Worm (Caenorhabditis elegans) whole organism, dauer: Measurements from ENCODE around the gene F53F1.3.

Experiments used
- unc-62 ChIP-seq: sonication (generic microtip); optimal IDR thresholded peaks from 2 replicates; lab custom pipeline; 2017; ENCODE audit warnings: missing biosample characterization, missing genetic modification reagents, missing genetic modification characterization

F53F1.3 gene

ce11 chrV:13385798-13386197, 22.2 kb upstream of the F53F1.3 start, which contains the start of gene gcy-34:
TSS of gene gcy-34 (minus strand) at chrV:13385898.
- no peak for TF ChIP-seq unc-62 (GFP tag; lab: Kevin White, UChicago)

- no peak for TF ChIP-seq unc-62 (GFP tag; lab: Kevin White, UChicago)
Observed at ce11 chrV:13387472-13387871, 20.6 kb upstream of the F53F1.3 start.

- no peak for TF ChIP-seq unc-62 (GFP tag; lab: Kevin White, UChicago)
Observed at ce11 chrV:13388961-13389360, 19.1 kb upstream of the F53F1.3 start.

ce11 chrV:13389454-13389853, 18.6 kb upstream of the F53F1.3 start:
- TF ChIP-seq unc-62 (GFP tag; lab: Kevin White, UChicago), result no peak

ce11 chrV:13390936-13391335, 17.1 kb upstream of the F53F1.3 start:
- TF ChIP-seq unc-62 (GFP tag; lab: Kevin White, UChicago), result no peak

ce11 chrV:13391378-13392258, 16.4 kb upstream of the F53F1.3 start, which contains the start of gene somi-1:
TSS of gene somi-1 (minus strand) at chrV:13391395.
- TF ChIP-seq unc-62 (GFP tag; lab: Kevin White, UChicago), result no peak

- TF ChIP-seq unc-62 (GFP tag; lab: Kevin White, UChicago), result no peak
Observed at ce11 chrV:13393333-13393803, 14.7 kb upstream of the F53F1.3 start.

ce11 chrV:13394968-13395367, 13.1 kb upstream of the F53F1.3 start:
- no peak for TF ChIP-seq unc-62 (GFP tag; lab: Kevin White, UChicago)

ce11 chrV:13396426-13396825, 11.6 kb upstream of the F53F1.3 start:
- no peak for TF ChIP-seq unc-62 (GFP tag; lab: Kevin White, UChicago)

- TF ChIP-seq unc-62 (GFP tag; lab: Kevin White, UChicago), result no peak
Observed at ce11 chrV:13401669-13402068, 6.4 kb upstream of the F53F1.3 start.

ce11 chrV:13402524-13402923, 5.5 kb upstream of the F53F1.3 start:
- no peak for TF ChIP-seq unc-62 (GFP tag; lab: Kevin White, UChicago)

ce11 chrV:13406032-13406431, 2.0 kb upstream of the F53F1.3 start, which contains the start of gene cutl-1:
TSS of gene cutl-1 (minus strand) at chrV:13406114.
- no peak for TF ChIP-seq unc-62 (GFP tag; lab: Kevin White, UChicago)

ce11 chrV:13406511-13406910, 1.5 kb upstream of the F53F1.3 start, which contains the start of gene F53F1.2:
TSS of gene F53F1.2 (plus strand) at chrV:13406816.
- no peak for TF ChIP-seq unc-62 (GFP tag; lab: Kevin White, UChicago)

- TF ChIP-seq unc-62 (GFP tag; lab: Kevin White, UChicago), result no peak
Observed at ce11 chrV:13408440-13408839, 398 bp downstream of the F53F1.3 start.

- TF ChIP-seq unc-62 (GFP tag; lab: Kevin White, UChicago), result no peak
Observed at ce11 chrV:13409089-13409488, 1.0 kb downstream of the F53F1.3 start.

- TF ChIP-seq unc-62 (GFP tag; lab: Kevin White, UChicago), result no peak
Observed at ce11 chrV:13410688-13411087, 2.6 kb downstream of the F53F1.3 start, which contains the start of gene F53F1.4. TSS of gene F53F1.4 (plus strand) at chrV:13411077.
